Fruit fly (Drosophila melanogaster): ENCODE measurements around the gene dls.

- TF ChIP-seq Hr39 (GFP tag; optimal IDR thresholded peaks at IDR 0.05): peak; percentile 39
- peak; percentile 60 for TF ChIP-seq CG4318 (GFP tag; optimal IDR thresholded peaks at IDR 0.05)
- TF ChIP-seq CG6854 (GFP tag; optimal IDR thresholded peaks at IDR 0.05): no peak
- TF ChIP-seq CG11762 (GFP tag; optimal IDR thresholded peaks at IDR 0.05; ENCODE audit: insufficient read depth): peak; percentile 41
- TF ChIP-seq pdm3 (GFP tag; optimal IDR thresholded peaks at IDR 0.05): peak; percentile 57
- TF ChIP-seq CG15336 (GFP tag; IDR thresholded peaks at IDR 0.05): no peak
These were observed 43.6 kb upstream of the dls start for dm6 chr3L:16157251-16158190.
